Worm (Caenorhabditis elegans): ENCODE results near the gene clc-5.

Gene clc-5

ce11 chrX:7433269-7433668, at the start of gene clc-5:
TSS of gene clc-5 (plus strand) at chrX:7433569.
- TF ChIP-seq mep-1 (tag; optimal IDR thresholded peaks at IDR 0.05) = no peak
- peak; percentile 25 for TF ChIP-seq nhr-85 (tag)

ce11 chrX:7390270-7390669, 43.1 kb upstream of the clc-5 start, which contains the start of gene C10A4.6:
TSS of gene C10A4.6 (plus strand) at chrX:7390570.
- TF ChIP-seq egl-27 (tag; optimal IDR thresholded peaks at IDR 0.05) (no peak), ceh-88 (GFP tag; IDR thresholded peaks at IDR 0.05) (no peak), blmp-1 (tag; optimal IDR thresholded peaks at IDR 0.05) (no peak), nhr-90 (tag; optimal IDR thresholded peaks at IDR 0.05; ENCODE audit: poor library complexity) (no peak), ceh-82 (tag; optimal IDR thresholded peaks at IDR 0.05) (no peak), nhr-237 (tag; optimal IDR thresholded peaks at IDR 0.05) (no peak), mdl-1 (tag; optimal IDR thresholded peaks at IDR 0.05) (no peak)

- no peak for TF ChIP-seq rnt-1 (tag; optimal IDR thresholded peaks at IDR 0.05)
- no peak for TF ChIP-seq unc-30 (tag; optimal IDR thresholded peaks at IDR 0.05)
- TF ChIP-seq F16B12.6 (tag; optimal IDR thresholded peaks at IDR 0.05) = no peak
- no peak for TF ChIP-seq ets-5 (GFP tag; IDR thresholded peaks at IDR 0.05)
- TF ChIP-seq snu-23 (GFP tag; optimal IDR thresholded peaks at IDR 0.05) = no peak
- TF ChIP-seq ceh-63 (GFP tag; optimal IDR thresholded peaks at IDR 0.05) = no peak
- no peak for TF ChIP-seq unc-62 (GFP tag; optimal IDR thresholded peaks at IDR 0.05)
- TF ChIP-seq ces-1 (GFP tag; optimal IDR thresholded peaks at IDR 0.05) = no peak
- no peak for TF ChIP-seq nhr-90 (tag; optimal IDR thresholded peaks at IDR 0.05; ENCODE audit: poor library complexity)
- TF ChIP-seq skn-1 (tag; optimal IDR thresholded peaks at IDR 0.05) = no peak
- TF ChIP-seq hlh-4 (tag; optimal IDR thresholded peaks at IDR 0.05) = no peak
- TF ChIP-seq efl-1 (optimal IDR thresholded peaks at IDR 0.05) = no peak
- no peak for TF ChIP-seq efl-1 (GFP tag; optimal IDR thresholded peaks at IDR 0.05 in 1 of 2)
- no peak for TF ChIP-seq ama-1 (optimal IDR thresholded peaks at IDR 0.05)
- TF ChIP-seq grh-1 (GFP tag; IDR thresholded peaks at IDR 0.05) = no peak
- TF ChIP-seq zag-1 (tag; optimal IDR thresholded peaks at IDR 0.05) = no peak
Measured at ce11 chrX:7393167-7393566, 40.2 kb upstream of the clc-5 start, which contains the start of gene gad-2. TSS of gene gad-2 (plus strand) at chrX:7393467.

- TF ChIP-seq efl-1 (optimal IDR thresholded peaks at IDR 0.05) (no peak), efl-1 (GFP tag; optimal IDR thresholded peaks at IDR 0.05 in 1 of 2) (no peak), mdl-1 (tag; optimal IDR thresholded peaks at IDR 0.05) (no peak), ces-1 (GFP tag; optimal IDR thresholded peaks at IDR 0.05) (no peak), lsy-2 (tag; optimal IDR thresholded peaks at IDR 0.05) (no peak), ceh-63 (GFP tag; optimal IDR thresholded peaks at IDR 0.05) (no peak), lin-13 (GFP tag; optimal IDR thresholded peaks at IDR 0.05) (no peak), xbp-1 (tag; optimal IDR thresholded peaks at IDR 0.05) (no peak), Y116A8C.19 (tag; optimal IDR thresholded peaks at IDR 0.05; ENCODE audit: borderline replicate concordance) (no peak)
Measured at ce11 chrX:7397935-7398334, 35.4 kb upstream of the clc-5 start, which contains the start of gene C10A4.13. TSS of gene C10A4.13 (minus strand) at chrX:7398035.

- TF ChIP-seq nhr-28 (tag; optimal IDR thresholded peaks at IDR 0.05) (no peak), egl-27 (tag; optimal IDR thresholded peaks at IDR 0.05) (no peak), mab-9 (GFP tag; IDR thresholded peaks at IDR 0.05) (no peak), ceh-90 (tag; optimal IDR thresholded peaks at IDR 0.05) (no peak), ceh-82 (tag; optimal IDR thresholded peaks at IDR 0.05) (no peak), skn-1 (tag; optimal IDR thresholded peaks at IDR 0.05) (no peak), mdl-1 (tag; optimal IDR thresholded peaks at IDR 0.05) (no peak), unc-130 (tag; optimal IDR thresholded peaks at IDR 0.05) (no peak), swsn-7 (tag; optimal IDR thresholded peaks at IDR 0.05) (no peak), unc-86 (tag; optimal IDR thresholded peaks at IDR 0.05) (no peak)
Measured at ce11 chrX:7398584-7398983, 34.8 kb upstream of the clc-5 start, which contains the start of gene C10A4.10. TSS of gene C10A4.10 (plus strand) at chrX:7398884.

- TF ChIP-seq nhr-76 (tag; optimal IDR thresholded peaks at IDR 0.05) (no peak), C16A3.4 (tag; optimal IDR thresholded peaks at IDR 0.05) (no peak), nhr-19 (GFP tag; conservative IDR thresholded peaks at IDR 0.05) (no peak), lin-14 (GFP tag; optimal IDR thresholded peaks at IDR 0.05) (no peak), mep-1 (tag; optimal IDR thresholded peaks at IDR 0.05) (no peak)
Measured at ce11 chrX:7400788-7401187, 32.6 kb upstream of the clc-5 start, which contains the start of gene C10A4.4. TSS of gene C10A4.4 (plus strand) at chrX:7401088.
